Fruit fly (Drosophila melanogaster): Measurements from ENCODE around the gene Poc1.

The Poc1 gene

DNA sequence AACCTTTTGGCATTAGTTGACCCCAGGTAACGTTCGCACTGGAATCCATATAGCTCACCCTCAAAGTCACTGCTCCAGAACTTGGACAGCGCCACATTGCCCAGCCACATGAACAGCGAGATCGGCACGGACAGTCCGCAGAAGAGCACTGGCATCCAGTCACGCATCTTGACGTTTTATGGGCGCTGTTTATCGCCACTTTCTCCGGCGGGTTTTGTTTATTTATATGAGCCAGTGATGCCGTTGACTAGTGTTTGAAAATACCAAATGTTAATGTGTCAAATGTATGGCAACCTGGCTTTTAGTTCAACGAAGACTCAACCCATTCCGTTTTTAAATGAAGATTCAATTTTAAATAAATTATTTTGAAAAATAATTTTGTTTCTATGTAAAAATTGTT, 2.2 kb downstream of the Poc1 start, which contains the start of gene CG10171 (continued):
- TF ChIP-seq CG7745 (tag; optimal IDR thresholded peaks at IDR 0.05) (no peak), CG16779 (GFP tag; IDR thresholded peaks at IDR 0.05) (no peak), CG7271 (tag; optimal IDR thresholded peaks at IDR 0.05) (no peak), CG9932 (GFP tag; IDR thresholded peaks at IDR 0.05) (peak; percentile 45), repo (GFP tag; optimal IDR thresholded peaks at IDR 0.05) (no peak), Dp (GFP tag; optimal IDR thresholded peaks at IDR 0.05) (peak; percentile 67), CG11723 (GFP tag; optimal IDR thresholded peaks at IDR 0.05) (no peak), luna (GFP tag; optimal IDR thresholded peaks at IDR 0.05) (no peak), CG11560 (tag; IDR thresholded peaks at IDR 0.05) (no peak), CG6791 (GFP tag; IDR thresholded peaks at IDR 0.05; ENCODE audit: partially characterized antibody) (0 out of 3 replicates have a peak, but pooled peaks have one; percentile 30), Hr3 (GFP tag; optimal IDR thresholded peaks at IDR 0.05) (no peak), Dbx (GFP tag; IDR thresholded peaks at IDR 0.05) (no peak), CG13123 (GFP tag; optimal IDR thresholded peaks at IDR 0.05) (no peak), pum (GFP tag; optimal IDR thresholded peaks at IDR 0.05) (no peak), CG16813 (GFP tag; IDR thresholded peaks at IDR 0.05; ENCODE audit: partially characterized antibody) (peak; percentile 38; the same call in 1 of the 3 replicates), ap (GFP tag; IDR thresholded peaks at IDR 0.05) (no peak), CG3065 (GFP tag; optimal IDR thresholded peaks at IDR 0.05) (no peak), lbe (GFP tag; optimal IDR thresholded peaks at IDR 0.05) (no peak), pros (GFP tag; optimal IDR thresholded peaks at IDR 0.05) (no peak), CG4282 (GFP tag; optimal IDR thresholded peaks at IDR 0.05) (no peak), so (GFP tag; IDR thresholded peaks at IDR 0.05) (no peak), CG3281 (GFP tag; optimal IDR thresholded peaks at IDR 0.05) (no peak), Gsc (GFP tag; IDR thresholded peaks at IDR 0.05) (no peak), CG11247 (GFP tag; IDR thresholded peaks at IDR 0.05) (no peak), Taf1 (GFP tag; IDR thresholded peaks at IDR 0.05) (no peak), cas (GFP tag; IDR thresholded peaks at IDR 0.05) (no peak), pita (GFP tag; optimal IDR thresholded peaks at IDR 0.05) (peak; percentile 41), CG16815 (GFP tag; optimal IDR thresholded peaks at IDR 0.05) (no peak), nom (GFP tag; optimal IDR thresholded peaks at IDR 0.05) (no peak), Dfd (GFP tag; optimal IDR thresholded peaks at IDR 0.05) (no peak), peb (GFP tag; IDR thresholded peaks at IDR 0.05) (no peak), CG6654 (GFP tag; optimal IDR thresholded peaks at IDR 0.05) (no peak), CG7963 (GFP tag; IDR thresholded peaks at IDR 0.05; ENCODE audit: partially characterized antibody) (0 out of 3 replicates have a peak, but pooled peaks have one; percentile 19), ato (GFP tag; IDR thresholded peaks at IDR 0.05; ENCODE audit: partially characterized antibody) (no peak), ttk (GFP tag; IDR thresholded peaks at IDR 0.05) (no peak), CrebB (tag; optimal IDR thresholded peaks at IDR 0.05) (no peak), org-1 (GFP tag; optimal IDR thresholded peaks at IDR 0.05) (no peak), CG1233 (GFP tag; optimal IDR thresholded peaks at IDR 0.05) (no peak), Dek (tag; optimal IDR thresholded peaks at IDR 0.05) (no peak), HmgD (GFP tag; optimal IDR thresholded peaks at IDR 0.05) (no peak), CG12659 (GFP tag; optimal IDR thresholded peaks at IDR 0.05) (peak; percentile 43), HLH54F (GFP tag; optimal IDR thresholded peaks at IDR 0.05) (no peak), CG8281 (tag; optimal IDR thresholded peaks at IDR 0.05) (no peak), sisA (GFP tag; IDR thresholded peaks at IDR 0.05) (no peak), CG4854 (GFP tag; optimal IDR thresholded peaks at IDR 0.05) (no peak), CG4820 (GFP tag; optimal IDR thresholded peaks at IDR 0.05) (no peak), CG12219 (GFP tag; optimal IDR thresholded peaks at IDR 0.05) (no peak), slbo (GFP tag; IDR thresholded peaks at IDR 0.05) (no peak), CG2712 (tag; optimal IDR thresholded peaks at IDR 0.05) (peak; percentile 12), CG13296 (GFP tag; optimal IDR thresholded peaks at IDR 0.05) (no peak), CG6175 (GFP tag; IDR thresholded peaks at IDR 0.05) (no peak), danr (GFP tag; IDR thresholded peaks at IDR 0.05) (no peak)

Data from whole organism, embryonic.